Worm (Caenorhabditis elegans) whole organism, L4/young adult: ENCODE results near the gene F01D5.3.

Source experiments
- W03F9.2 ChIP-seq: fragments of 150-350 bp; optimal IDR thresholded peaks from 2 replicates; lab custom pipeline; 2014; ENCODE audit warnings: missing biosample characterization, missing genetic modification characterization
- dao-5 ChIP-seq: sonication (generic microtip); optimal IDR thresholded peaks from 2 replicates; lab custom pipeline; 2016; ENCODE audit warnings: missing genotype, missing genetic modification characterization, moderate library complexity, missing compliant biosample characterization
- him-1 ChIP-seq: sonication (generic microtip); optimal IDR thresholded peaks from 2 replicates; lab custom pipeline; 2016; ENCODE audit warnings: missing genotype, missing genetic modification reagents, missing genetic modification characterization, missing compliant biosample characterization

DNA sequence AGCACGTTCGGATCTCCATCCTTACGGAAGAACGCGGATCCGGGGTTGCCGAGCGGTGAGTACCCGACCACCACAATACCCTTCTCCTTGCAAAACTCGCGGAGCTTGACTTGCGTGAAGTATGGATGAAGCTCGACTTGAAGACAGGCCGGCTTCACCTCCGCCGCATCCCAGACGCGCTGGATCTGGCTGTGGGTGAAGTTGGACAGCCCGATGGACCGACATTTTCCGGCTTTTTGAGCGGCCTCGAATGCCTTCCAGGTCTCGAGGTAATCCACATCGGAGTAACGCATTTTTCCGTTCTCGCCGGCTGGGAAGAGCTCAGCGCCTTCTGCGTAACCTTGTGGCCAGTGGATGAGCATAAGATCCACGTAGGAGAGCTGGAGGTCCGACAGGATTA, 27.7 kb downstream of the F01D5.3 start:
- TF ChIP-seq W03F9.2 (tag; lab: Kevin White, UChicago) = no peak
- TF ChIP-seq him-1 (tag; lab: Kevin White, UChicago) = no peak
- no peak for TF ChIP-seq dao-5 (tag; lab: Kevin White, UChicago)
